Fruit fly (Drosophila melanogaster) Kc167 (cell line): ENCODE measurements around the gene CG31676.

Source experiments
- Myc ChIP-seq: fragments of >200 bp; optimal IDR thresholded peaks from 2 replicates; lab custom pipeline; 2017; ENCODE audit warnings: missing external identifiers
- Sin3A ChIP-seq: fragments of >200 bp; optimal IDR thresholded peaks from 2 replicates; lab custom pipeline; 2018; ENCODE audit warnings: missing external identifiers
- h ChIP-seq: fragments of >200 bp; optimal IDR thresholded peaks from 3 replicates; lab custom pipeline; 2018; ENCODE audit warnings: missing external identifiers
- insv ChIP-seq: fragments of >200 bp; optimal IDR thresholded peaks from 3 replicates; lab custom pipeline; 2018; ENCODE audit warnings: missing external identifiers
- psq ChIP-seq: fragments of >200 bp; optimal IDR thresholded peaks from 2 replicates; lab custom pipeline; 2017; ENCODE audit warnings: missing external identifiers
- ttk ChIP-seq: sonication (Bioruptor generic); optimal IDR thresholded peaks from 2 replicates; lab custom pipeline; 2017; ENCODE audit warnings: missing external identifiers

The CG31676 gene

DNA sequence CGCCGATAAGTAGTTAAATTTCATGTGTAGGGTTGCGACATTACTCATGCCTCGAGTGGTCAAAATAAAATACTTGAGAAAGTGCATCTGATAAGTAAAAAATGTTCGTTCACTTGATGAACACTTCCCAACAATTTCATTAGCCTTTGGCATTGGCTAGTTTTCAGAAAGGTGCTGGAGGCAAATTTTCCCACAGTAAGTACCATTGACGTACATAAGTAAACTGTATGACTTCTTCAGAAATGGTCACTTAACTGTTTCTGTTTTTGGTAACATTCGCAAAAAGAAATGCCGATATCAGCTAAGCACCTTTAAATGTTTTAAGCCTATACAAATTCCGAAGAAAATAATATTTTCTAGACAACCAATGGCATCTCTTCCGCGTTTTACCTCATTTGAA lies 42.5 kb downstream of the CG31676 start:
- no peak for TF ChIP-seq psq (lab: Kevin White, UChicago)
- no peak for TF ChIP-seq ttk (lab: Kevin White, UChicago)
- TF ChIP-seq Sin3A (lab: Kevin White, UChicago) = no peak
- no peak for TF ChIP-seq insv (lab: Kevin White, UChicago)
- no peak for TF ChIP-seq h (lab: Kevin White, UChicago)
- TF ChIP-seq Myc (lab: Kevin White, UChicago) = no peak

DNA sequence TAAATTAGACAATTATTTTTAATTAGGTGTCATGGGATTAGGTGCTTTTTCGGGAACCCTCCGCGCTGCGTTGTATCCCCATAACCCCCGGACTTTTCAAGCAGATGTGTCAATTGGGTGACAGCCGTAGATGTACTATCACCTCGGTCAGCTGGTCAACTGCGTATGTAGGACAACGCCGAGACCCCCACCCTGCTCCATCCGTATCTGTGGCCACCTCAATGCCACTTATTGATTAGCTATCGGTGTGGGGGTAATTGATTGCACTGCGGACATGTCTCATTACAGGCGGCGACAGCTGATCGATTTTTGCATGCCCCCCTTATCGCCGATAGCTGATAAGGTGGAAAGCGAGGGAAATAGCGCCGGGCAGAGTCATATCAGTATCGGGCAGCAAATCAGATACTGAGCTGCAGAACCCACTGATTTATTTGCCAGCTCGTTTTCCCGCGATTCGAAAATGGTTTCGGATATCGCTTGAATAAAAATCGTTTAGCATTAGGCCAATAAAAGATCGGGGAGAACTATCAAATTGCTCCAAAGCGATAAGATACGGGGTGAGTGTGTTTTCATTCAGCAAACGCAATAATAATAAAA lies 43.2 kb downstream of the CG31676 start:
- TF ChIP-seq psq (lab: Kevin White, UChicago) (no peak), ttk (lab: Kevin White, UChicago) (no peak), Sin3A (lab: Kevin White, UChicago) (no peak), h (lab: Kevin White, UChicago) (no peak), insv (lab: Kevin White, UChicago) (no peak), Myc (lab: Kevin White, UChicago) (no peak)

DNA sequence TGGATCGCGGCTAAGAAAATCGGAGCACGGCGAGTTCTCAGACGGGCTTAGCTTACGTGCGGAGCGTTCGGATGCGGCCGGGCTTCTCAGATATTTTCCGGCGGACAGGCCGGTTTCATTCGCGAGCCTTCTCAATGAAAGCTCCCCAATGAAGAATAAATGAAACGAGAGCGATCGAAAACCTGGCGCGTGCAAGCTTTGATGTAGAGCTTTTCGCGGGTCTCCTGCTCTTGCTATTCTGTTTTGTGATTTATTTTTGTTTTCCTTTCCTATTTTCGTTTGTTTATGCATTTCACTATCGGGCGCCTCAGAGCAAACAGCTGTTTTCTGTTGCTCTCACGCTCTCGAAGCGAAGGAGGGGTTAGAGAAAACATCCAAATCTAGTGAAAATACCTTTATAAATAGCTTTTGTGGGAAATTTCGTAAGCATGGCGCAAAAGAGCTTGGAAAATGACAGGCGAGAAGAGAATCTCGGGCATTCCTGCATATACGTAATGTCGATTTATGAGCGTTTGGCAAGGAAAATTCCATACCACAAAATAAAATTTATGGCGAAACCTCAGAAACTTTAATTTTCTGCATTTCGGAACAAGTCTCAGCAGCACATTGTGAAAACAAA lies 45.4 kb downstream of the CG31676 start:
- no peak for TF ChIP-seq Myc (lab: Kevin White, UChicago)
- TF ChIP-seq h (lab: Kevin White, UChicago) = no peak
- TF ChIP-seq psq (lab: Kevin White, UChicago) = no peak
- TF ChIP-seq ttk (lab: Kevin White, UChicago) = no peak
- TF ChIP-seq Sin3A (lab: Kevin White, UChicago) = no peak
- TF ChIP-seq insv (lab: Kevin White, UChicago) = no peak

DNA sequence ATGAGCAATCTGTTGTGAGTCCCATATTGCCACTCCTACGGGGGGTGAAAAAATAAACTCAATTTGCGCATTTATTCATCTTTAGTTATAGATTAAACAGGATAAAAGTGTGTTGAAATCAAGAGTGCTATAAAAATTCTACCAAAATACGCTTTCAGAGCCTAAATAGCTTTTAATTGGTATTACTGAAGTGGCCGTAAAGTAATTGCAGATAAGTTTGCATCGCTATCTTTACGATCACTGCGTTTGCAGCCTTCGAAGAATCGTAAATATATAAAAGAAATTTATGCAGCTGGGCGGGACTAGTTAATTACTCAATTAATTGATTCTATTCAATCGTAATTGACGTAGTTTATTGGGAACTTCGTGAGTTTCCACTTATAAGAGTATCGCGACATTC lies 46.7 kb downstream of the CG31676 start:
- TF ChIP-seq h (lab: Kevin White, UChicago) = no peak
- no peak for TF ChIP-seq ttk (lab: Kevin White, UChicago)
- TF ChIP-seq Myc (lab: Kevin White, UChicago) = no peak
- TF ChIP-seq insv (lab: Kevin White, UChicago) = no peak
- no peak for TF ChIP-seq Sin3A (lab: Kevin White, UChicago)
- no peak for TF ChIP-seq psq (lab: Kevin White, UChicago)

DNA sequence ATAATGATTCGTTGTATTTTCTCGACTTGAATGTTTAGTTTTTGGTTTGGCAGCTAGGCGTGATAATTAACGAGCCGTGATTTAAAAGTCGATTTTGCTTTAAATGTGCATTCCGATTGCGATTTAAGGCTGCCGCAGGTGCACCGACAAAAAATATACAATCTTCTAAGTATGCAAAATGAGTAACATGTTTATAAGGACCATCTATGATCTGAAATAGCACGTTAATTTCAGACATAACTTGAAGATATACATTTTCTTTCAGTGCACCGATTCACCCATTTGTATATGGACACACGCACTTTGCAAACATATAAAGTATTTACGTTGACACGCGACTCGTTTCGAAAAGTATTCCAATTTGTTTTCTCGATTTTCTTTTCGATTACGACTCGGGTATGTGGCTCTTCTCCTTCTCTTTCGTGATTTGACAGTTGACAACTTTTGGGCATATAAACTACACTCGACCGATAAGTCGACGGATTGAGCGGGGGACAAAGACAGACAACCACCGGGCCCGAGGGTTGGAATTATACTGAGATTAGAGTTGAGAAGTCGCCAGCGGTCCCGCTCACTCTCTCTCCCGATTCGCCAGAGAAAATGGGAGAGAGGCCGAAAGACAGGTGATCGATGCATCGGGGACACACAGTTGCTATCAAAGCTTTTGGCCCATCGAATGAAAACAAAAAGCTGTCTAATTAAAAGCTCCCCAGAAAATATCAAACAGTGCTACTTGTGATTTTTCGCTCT lies 49.5 kb downstream of the CG31676 start:
- TF ChIP-seq h (lab: Kevin White, UChicago) (no peak), insv (lab: Kevin White, UChicago) (no peak)

DNA sequence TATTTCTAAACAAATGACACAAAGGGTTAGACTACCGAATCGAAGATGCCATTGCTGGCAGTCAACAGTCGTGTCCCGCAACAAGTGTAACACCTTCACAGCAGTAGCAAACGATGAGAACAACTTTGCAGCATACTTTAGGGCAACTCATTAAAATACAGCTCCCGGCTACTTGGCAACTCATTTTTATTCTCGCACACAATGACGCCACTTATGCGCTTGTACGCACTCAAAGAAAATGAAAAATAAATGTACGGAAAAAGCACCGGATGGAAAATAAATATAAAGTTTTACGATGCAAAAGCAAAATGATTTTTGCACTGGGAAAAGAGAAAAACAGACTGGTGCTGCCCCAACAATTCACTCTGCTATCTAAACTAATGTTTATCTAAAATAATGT lies 50.6 kb downstream of the CG31676 start:
- no peak for TF ChIP-seq h (lab: Kevin White, UChicago)
- TF ChIP-seq Myc (lab: Kevin White, UChicago) = no peak
- no peak for TF ChIP-seq psq (lab: Kevin White, UChicago)
- no peak for TF ChIP-seq ttk (lab: Kevin White, UChicago)
- TF ChIP-seq Sin3A (lab: Kevin White, UChicago) = no peak
- no peak for TF ChIP-seq insv (lab: Kevin White, UChicago)

DNA sequence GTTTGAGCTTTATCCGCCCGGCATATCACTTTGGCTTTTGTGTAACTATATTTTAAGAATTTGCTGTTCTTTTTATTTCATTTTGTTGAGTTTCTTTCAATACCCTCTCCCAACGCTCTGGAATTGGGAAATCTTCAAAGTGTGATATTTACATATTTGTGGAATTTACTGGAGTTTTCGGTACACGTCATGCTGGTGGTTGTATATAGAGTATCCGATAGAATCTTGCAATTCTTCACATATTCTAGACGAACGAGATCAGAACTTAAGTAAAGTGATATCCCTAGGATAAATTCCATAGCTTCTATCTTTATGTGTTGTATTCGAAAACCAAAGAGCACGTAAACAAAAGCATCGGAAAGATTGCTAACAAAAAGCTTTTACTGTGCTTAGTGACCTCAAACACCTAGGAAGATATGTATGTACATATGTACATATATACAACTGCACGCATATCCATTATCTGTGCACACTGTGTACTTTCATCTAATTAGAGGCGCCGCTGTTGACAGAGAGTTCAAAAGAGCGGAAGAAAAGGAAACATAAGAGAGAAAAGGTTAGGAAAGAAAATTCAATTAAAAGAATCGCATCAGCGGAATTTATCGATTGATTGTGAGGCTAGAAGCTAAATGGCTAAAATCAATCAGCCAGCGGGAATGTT lies 56.3 kb downstream of the CG31676 start:
- TF ChIP-seq ttk (lab: Kevin White, UChicago) = no peak

- TF ChIP-seq insv (lab: Kevin White, UChicago) (no peak), psq (lab: Kevin White, UChicago) (no peak), ttk (lab: Kevin White, UChicago) (no peak), Sin3A (lab: Kevin White, UChicago) (no peak), h (lab: Kevin White, UChicago) (no peak), Myc (lab: Kevin White, UChicago) (no peak)
Observed at dm6 chr2L:20898478-20899075, 58.0 kb downstream of the CG31676 start.
